Worm (Caenorhabditis elegans): Measurements from ENCODE around the gene T24B8.7.

DNA sequence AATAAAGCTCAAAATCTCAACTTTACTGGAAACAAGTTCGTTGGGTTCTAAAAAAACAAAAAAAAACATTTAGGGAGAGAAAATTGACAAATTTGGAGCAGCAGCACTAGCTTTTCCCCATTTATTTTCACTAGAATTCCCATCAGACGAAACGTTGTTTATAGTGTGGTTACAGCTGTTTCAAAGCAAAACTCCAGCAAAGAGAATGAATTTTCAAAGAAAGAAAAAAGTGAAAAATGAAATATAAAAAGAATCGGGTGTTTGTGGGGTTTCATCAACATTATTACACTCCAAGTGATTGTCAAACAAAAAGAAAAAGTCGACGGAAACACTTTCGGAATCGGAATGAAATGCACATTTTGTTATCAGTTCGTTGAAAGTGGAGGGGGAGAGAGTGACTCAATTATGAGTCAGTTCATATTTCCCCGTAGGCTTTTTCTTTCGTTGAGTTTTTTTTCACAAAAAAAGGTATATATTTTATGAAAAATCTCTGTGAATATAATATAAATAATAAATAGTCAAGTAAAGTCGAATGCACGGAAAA, 40.9 kb upstream of the T24B8.7 start:
- TF ChIP-seq ztf-23 (GFP tag; IDR thresholded peaks at IDR 0.05): no peak
- no peak for TF ChIP-seq ref-1 (GFP tag; conservative IDR thresholded peaks at IDR 0.05)
- no peak for TF ChIP-seq ztf-29 (GFP tag; IDR thresholded peaks at IDR 0.05)
- TF ChIP-seq flt-1 (GFP tag; IDR thresholded peaks at IDR 0.05): no peak
- TF ChIP-seq med-1 (GFP tag; optimal IDR thresholded peaks at IDR 0.05; ENCODE audit: insufficient read depth): no peak
